Worm (Caenorhabditis elegans) whole organism, L4 larva: Measurements from ENCODE around the gene fbxa-183.

Experiments used
- D1046.2 ChIP-seq: fragments of 200-800 bp; sonication (Bioruptor generic); IDR thresholded peaks from 2 replicates; pipeline ENCODE4 v1.3.6; 2022; ENCODE audit warnings: missing genetic modification characterization, missing compliant biosample characterization
- F26F4.8 ChIP-seq: fragments of 200-800 bp; sonication (Bioruptor generic); conservative IDR thresholded peaks from 2 replicates; pipeline ENCODE4 v1.3.6; 2022; ENCODE audit warnings: missing genetic modification characterization, missing compliant biosample characterization
- R02D3.7 ChIP-seq: fragments of 150-350 bp; sonication (generic microtip); optimal IDR thresholded peaks from 3 replicates; lab custom pipeline; 2014; ENCODE audit warnings: missing biosample characterization, missing genetic modification characterization
- ZK546.5 ChIP-seq, 2 experiments: sonication (generic microtip); optimal IDR thresholded peaks; 2 replicates each; lab custom pipeline; 2017; ENCODE audit warnings: missing biosample characterization in 2 of 2, missing genetic modification characterization in 2 of 2
- aly-2 ChIP-seq: sonication (generic microtip); optimal IDR thresholded peaks from 2 replicates; lab custom pipeline; 2018; ENCODE audit warnings: missing biosample characterization, missing genetic modification characterization
- ama-1 ChIP-seq: fragments of 150-350 bp; optimal IDR thresholded peaks from 2 replicates; lab custom pipeline; 2014; ENCODE audit warnings: inconsistent platforms, mixed read lengths
- arid-1 ChIP-seq: fragments of 200-800 bp; sonication (Bioruptor generic); conservative IDR thresholded peaks from 2 replicates; pipeline ENCODE4 v1.3.6; 2022; ENCODE audit warnings: missing genetic modification reagents, missing genetic modification characterization, missing compliant biosample characterization
- ceh-20 ChIP-seq: fragments of 200-800 bp; sonication (Bioruptor generic); IDR thresholded peaks from 2 replicates; pipeline ENCODE4 v1.3.6; 2022; ENCODE audit warnings: missing genetic modification reagents, missing genetic modification characterization, missing compliant biosample characterization
- ceh-32 ChIP-seq: sonication (generic microtip); optimal IDR thresholded peaks from 2 replicates; lab custom pipeline; 2016; ENCODE audit warnings: mild to moderate bottlenecking, missing genetic modification characterization, missing compliant biosample characterization; ENCODE audit not compliant: poor library complexity
- ceh-62 ChIP-seq: sonication (generic microtip); optimal IDR thresholded peaks from 2 replicates; lab custom pipeline; 2017; ENCODE audit warnings: missing biosample characterization, missing genetic modification characterization
- daf-16 ChIP-seq, 3 experiments: sonication (generic microtip); optimal IDR thresholded peaks; 2 replicates each; lab custom pipeline; 2016 to 2017; ENCODE audit warnings: missing genetic modification characterization in 3 of 3, missing genetic modification reagents in 3 of 3, mild to moderate bottlenecking in 2 of 3, missing compliant biosample characterization in 2 of 3, missing biosample characterization in 1 of 3, moderate library complexity in 1 of 3
- daf-8 ChIP-seq: fragments of 200-800 bp; sonication (Bioruptor generic); IDR thresholded peaks from 2 replicates; pipeline ENCODE4 v1.3.6; 2022; ENCODE audit warnings: missing genetic modification characterization, missing compliant biosample characterization
- dmd-6 ChIP-seq: fragments of 200-800 bp; sonication (Bioruptor generic); IDR thresholded peaks from 2 replicates; pipeline ENCODE4 v1.3.6; 2022; ENCODE audit warnings: missing genetic modification reagents, missing genetic modification characterization, missing compliant biosample characterization
- dmd-8 ChIP-seq: fragments of 200-800 bp; sonication (Bioruptor generic); IDR thresholded peaks from 2 replicates; pipeline ENCODE4 v1.3.6; 2022; ENCODE audit warnings: missing genetic modification characterization, missing compliant biosample characterization
- duxl-1 ChIP-seq: sonication (generic microtip); optimal IDR thresholded peaks from 2 replicates; lab custom pipeline; 2016; ENCODE audit warnings: mild to moderate bottlenecking, missing genetic modification characterization, moderate library complexity, missing compliant biosample characterization; ENCODE audit not compliant: poor library complexity
- dve-1 ChIP-seq: sonication (generic microtip); optimal IDR thresholded peaks from 2 replicates; lab custom pipeline; 2017; ENCODE audit warnings: antibody characterized with exemption, mild to moderate bottlenecking, missing genetic modification characterization, missing compliant biosample characterization; ENCODE audit not compliant: insufficient read depth
- egl-43 ChIP-seq: fragments of 200-800 bp; sonication (Bioruptor generic); IDR thresholded peaks from 2 replicates; pipeline ENCODE4 v1.3.6; 2022; ENCODE audit warnings: missing genetic modification reagents, missing genetic modification characterization, missing compliant biosample characterization
- fkh-10 ChIP-seq: fragments of 150-350 bp; optimal IDR thresholded peaks from 2 replicates; lab custom pipeline; 2014; ENCODE audit warnings: missing biosample characterization, missing genetic modification reagents, missing genetic modification characterization
- fos-1 ChIP-seq: fragments of 150-350 bp; optimal IDR thresholded peaks from 2 replicates; lab custom pipeline; 2014; ENCODE audit warnings: missing biosample characterization, missing genetic modification characterization
- hif-1 ChIP-seq, 2 experiments: sonication (generic microtip); optimal IDR thresholded peaks; 2 replicates each; lab custom pipeline; 2016 to 2017; ENCODE audit warnings: missing compliant biosample characterization in 2 of 2, missing genetic modification characterization in 2 of 2, missing genetic modification reagents in 2 of 2, missing genotype in 2 of 2, mild to moderate bottlenecking in 1 of 2
- hlh-11 ChIP-seq: fragments of 200-800 bp; sonication (Bioruptor generic); optimal IDR thresholded peaks from 2 replicates; lab custom pipeline; 2018; ENCODE audit warnings: mild to moderate bottlenecking, missing genetic modification characterization, missing compliant biosample characterization
- hmg-1.1 ChIP-seq: fragments of 200-800 bp; sonication (Bioruptor generic); IDR thresholded peaks from 2 replicates; pipeline ENCODE4 v1.3.6; 2022; ENCODE audit warnings: missing genetic modification reagents, missing genetic modification characterization, missing compliant biosample characterization
- lim-7 ChIP-seq: fragments of 200-800 bp; sonication (Bioruptor generic); IDR thresholded peaks from 2 replicates; pipeline ENCODE4 v1.3.6; 2022; ENCODE audit warnings: missing genetic modification characterization, missing compliant biosample characterization
- lin-1 ChIP-seq: fragments of 200-800 bp; sonication (Bioruptor generic); IDR thresholded peaks from 2 replicates; pipeline ENCODE4 v1.3.6; 2022; ENCODE audit warnings: missing genetic modification reagents, missing genetic modification characterization, missing compliant biosample characterization
- lin-15B ChIP-seq: fragments of 150-350 bp; sonication (generic microtip); optimal IDR thresholded peaks from 3 replicates; lab custom pipeline; 2014; ENCODE audit warnings: missing biosample characterization, missing genetic modification characterization
- lin-29 ChIP-seq: fragments of 200-800 bp; sonication (Bioruptor generic); IDR thresholded peaks from 2 replicates; pipeline ENCODE4 v1.3.6; 2022; ENCODE audit warnings: missing genetic modification reagents, missing genetic modification characterization, missing compliant biosample characterization
- lin-38 ChIP-seq: fragments of 200-800 bp; sonication (Bioruptor generic); IDR thresholded peaks from 2 replicates; pipeline ENCODE4 v1.3.6; 2022; ENCODE audit warnings: missing genetic modification reagents, missing genetic modification characterization, missing compliant biosample characterization
- lin-39 ChIP-seq: fragments of 150-350 bp; optimal IDR thresholded peaks from 2 replicates; lab custom pipeline; 2014; ENCODE audit warnings: missing biosample characterization, missing genetic modification reagents, missing genetic modification characterization
- lir-3 ChIP-seq: sonication (generic microtip); optimal IDR thresholded peaks from 2 replicates; lab custom pipeline; 2016; ENCODE audit warnings: mild to moderate bottlenecking, missing genetic modification characterization, missing compliant biosample characterization
- mdt-29 ChIP-seq: fragments of 200-800 bp; sonication (Bioruptor generic); IDR thresholded peaks from 2 replicates; pipeline ENCODE4 v1.3.6; 2022; ENCODE audit warnings: missing genetic modification reagents, missing genetic modification characterization, missing compliant biosample characterization
- mep-1 ChIP-seq: fragments of 150-350 bp; sonication (generic microtip); optimal IDR thresholded peaks from 3 replicates; lab custom pipeline; 2014; ENCODE audit warnings: missing biosample characterization, missing genetic modification characterization
- mxl-2 ChIP-seq: fragments of 200-800 bp; sonication (Bioruptor generic); conservative IDR thresholded peaks from 2 replicates; pipeline ENCODE4 v1.3.6; 2022; ENCODE audit warnings: missing genetic modification reagents, missing genetic modification characterization, missing compliant biosample characterization
- nhr-10 ChIP-seq: fragments of 150-350 bp; optimal IDR thresholded peaks from 2 replicates; lab custom pipeline; 2014; ENCODE audit warnings: missing biosample characterization, missing genetic modification characterization
- nhr-102 ChIP-seq: sonication (generic microtip); optimal IDR thresholded peaks from 2 replicates; lab custom pipeline; 2016; ENCODE audit warnings: mild to moderate bottlenecking, missing genetic modification characterization, moderate library complexity, missing compliant biosample characterization
- nhr-11 ChIP-seq: fragments of 150-350 bp; optimal IDR thresholded peaks from 2 replicates; lab custom pipeline; 2014; ENCODE audit warnings: missing biosample characterization, missing genetic modification characterization
- nhr-237 ChIP-seq: sonication (generic microtip); optimal IDR thresholded peaks from 2 replicates; lab custom pipeline; 2017; ENCODE audit warnings: missing biosample characterization, missing genetic modification characterization
- nhr-28 ChIP-seq: fragments of 150-350 bp; optimal IDR thresholded peaks from 2 replicates; lab custom pipeline; 2014; ENCODE audit warnings: missing biosample characterization, missing genetic modification characterization
- nhr-41 ChIP-seq: fragments of 200-800 bp; sonication (Bioruptor generic); IDR thresholded peaks from 2 replicates; pipeline ENCODE4 v1.3.6; 2022; ENCODE audit warnings: missing genetic modification reagents, missing genetic modification characterization, missing compliant biosample characterization
- nhr-42 ChIP-seq: fragments of 200-800 bp; sonication (Bioruptor generic); IDR thresholded peaks from 2 replicates; pipeline ENCODE4 v1.3.6; 2022; ENCODE audit warnings: missing genetic modification characterization, missing compliant biosample characterization
- nhr-77 ChIP-seq: fragments of 150-350 bp; optimal IDR thresholded peaks from 2 replicates; lab custom pipeline; 2014; ENCODE audit warnings: missing biosample characterization, missing genetic modification characterization
- pha-4 ChIP-seq, 2 experiments: fragments of 150-350 bp in 1 of 2; fragments of 200-800 bp in 1 of 2; sonication (Bioruptor generic) in 1 of 2; IDR thresholded peaks in 1 of 2; optimal IDR thresholded peaks in 1 of 2; 2 replicates each; pipeline versions ENCODE4 v1.3.6 to Lab custom; 2014 to 2022; ENCODE audit warnings: missing genetic modification characterization in 2 of 2, missing genetic modification reagents in 2 of 2, missing biosample characterization in 1 of 2, missing compliant biosample characterization in 1 of 2
- saeg-2 ChIP-seq: fragments of 200-800 bp; sonication (Bioruptor generic); IDR thresholded peaks from 2 replicates; pipeline ENCODE4 v1.3.6; 2022; ENCODE audit warnings: missing genetic modification reagents, missing genetic modification characterization, missing compliant biosample characterization
- set-16 ChIP-seq: fragments of 200-800 bp; sonication (Bioruptor generic); IDR thresholded peaks from 2 replicates; pipeline ENCODE4 v1.3.6; 2022; ENCODE audit warnings: missing genetic modification reagents, missing genetic modification characterization, missing compliant biosample characterization
- tag-97 ChIP-seq: fragments of 200-800 bp; sonication (Bioruptor generic); IDR thresholded peaks from 2 replicates; pipeline ENCODE4 v1.3.6; 2022; ENCODE audit warnings: missing genetic modification characterization, missing compliant biosample characterization
- unc-130 ChIP-seq: sonication (generic microtip); optimal IDR thresholded peaks from 2 replicates; lab custom pipeline; 2016; ENCODE audit warnings: missing genetic modification reagents, missing genetic modification characterization, missing compliant biosample characterization
- unc-39 ChIP-seq: sonication (generic microtip); optimal IDR thresholded peaks from 2 replicates; lab custom pipeline; 2017; ENCODE audit warnings: missing biosample characterization, missing genetic modification characterization
- unc-62 ChIP-seq, 3 experiments: fragments of 150-350 bp in 1 of 3; sonication (generic microtip); optimal IDR thresholded peaks in 2 of 3; peaks in 1 of 3; 1 replicate in 1 of 3; 2 replicates in 2 of 3; lab custom pipeline; 2014 to 2017; ENCODE audit warnings: missing biosample characterization in 3 of 3, missing genetic modification characterization in 3 of 3, missing genetic modification reagents in 3 of 3, missing genotype in 1 of 3
- zag-1 ChIP-seq: fragments of 150-350 bp; optimal IDR thresholded peaks from 2 replicates; lab custom pipeline; 2014; ENCODE audit warnings: missing biosample characterization, missing genetic modification characterization
- ztf-11 ChIP-seq: fragments of 150-350 bp; optimal IDR thresholded peaks from 2 replicates; lab custom pipeline; 2014; ENCODE audit warnings: missing biosample characterization, missing genetic modification characterization

fbxa-183 gene

DNA sequence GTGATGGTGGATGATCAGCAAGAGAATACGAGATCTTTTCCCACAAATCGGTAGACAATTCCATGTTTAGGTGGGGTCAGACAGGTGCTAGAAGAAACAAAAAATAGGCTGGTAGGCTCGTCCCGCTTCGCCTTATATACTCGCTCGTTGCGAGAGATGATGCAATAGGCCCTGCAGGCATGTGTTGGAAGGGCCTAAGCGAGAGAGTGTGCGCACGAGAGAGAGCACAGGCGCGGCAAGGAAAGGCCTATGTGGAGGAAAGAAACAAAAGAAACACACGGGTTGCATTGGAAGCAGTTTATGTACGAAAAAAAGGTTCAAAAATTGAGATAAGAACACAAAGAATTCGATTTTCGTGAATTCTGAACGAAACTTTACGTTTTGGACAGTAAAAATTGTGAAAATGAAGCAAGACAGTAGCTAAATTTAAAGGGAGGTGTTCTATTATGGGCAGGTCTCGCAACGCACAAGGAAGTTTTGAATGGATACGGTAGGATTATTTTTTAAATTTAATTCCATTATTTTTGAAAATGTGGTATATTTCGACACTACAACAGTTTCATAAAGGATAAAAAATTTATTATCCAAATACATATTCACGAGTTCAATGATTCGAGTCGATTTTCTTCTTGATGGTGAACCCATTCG lies 1.8 kb downstream of the fbxa-183 start, which contains the start of gene F44E7.5 (continued):
- peak; percentile 12 for TF ChIP-seq unc-130
- TF ChIP-seq nhr-41 (GFP tag; lab: Robert Waterston, UW) = no peak
- peak; percentile 39; the same call in 1 of the 2 replicates for TF ChIP-seq lin-29 (GFP tag; lab: Robert Waterston, UW)
- peak; percentile 88 for TF ChIP-seq mep-1 (tag; lab: Kevin White, UChicago)
- no peak for TF ChIP-seq ama-1 (lab: Kevin White, UChicago)
- no peak for TF ChIP-seq mdt-29
- TF ChIP-seq hif-1 (tag; optimal IDR thresholded peaks at IDR 0.05; lab: Kevin White, UChicago) = peak in 1 of 2 experiments; percentile 12
- TF ChIP-seq pha-4 (GFP tag; IDR thresholded peaks at IDR 0.05; lab: Robert Waterston, UW) = no peak
- TF ChIP-seq pha-4 (tag; optimal IDR thresholded peaks at IDR 0.05; lab: Kevin White, UChicago) = no peak
- no peak for TF ChIP-seq fos-1 (tag; lab: Kevin White, UChicago)
- no peak for TF ChIP-seq lin-1 (GFP tag; lab: Robert Waterston, UW)
- TF ChIP-seq daf-16 (GFP tag; optimal IDR thresholded peaks at IDR 0.05; lab: Kevin White, UChicago) = no peak
- TF ChIP-seq daf-16 (tag; optimal IDR thresholded peaks at IDR 0.05; lab: Kevin White, UChicago) = peak; percentile 77
- TF ChIP-seq nhr-77 (tag; lab: Kevin White, UChicago) = peak; percentile 35
- no peak for TF ChIP-seq ztf-11 (tag; lab: Kevin White, UChicago)
- no peak for TF ChIP-seq dmd-8 (GFP tag; lab: Robert Waterston, UW)
- no peak; the same call in none of the 2 replicates for TF ChIP-seq lin-38 (GFP tag; lab: Robert Waterston, UW)
- TF ChIP-seq dve-1 (tag; lab: Kevin White, UChicago) = peak; percentile 95
- TF ChIP-seq saeg-2 = no peak
- no peak for TF ChIP-seq nhr-42 (GFP tag; lab: Robert Waterston, UW)
- 0 out of 2 replicates have a peak, but pooled peaks have one; percentile 57 for TF ChIP-seq mxl-2 (GFP tag; lab: Robert Waterston, UW)
- peak; percentile 65 for TF ChIP-seq dmd-6 (GFP tag; lab: Robert Waterston, UW)
- no peak for TF ChIP-seq aly-2 (tag; lab: Kevin White, UChicago)
- TF ChIP-seq nhr-28 (tag; lab: Kevin White, UChicago) = peak; percentile 80
- TF ChIP-seq ceh-32 (tag; lab: Kevin White, UChicago) = no peak
- no peak for TF ChIP-seq lir-3
- no peak for TF ChIP-seq ZK546.5 (tag; optimal IDR thresholded peaks at IDR 0.05; lab: Kevin White, UChicago)
- TF ChIP-seq R02D3.7 (tag; lab: Kevin White, UChicago) = no peak
- no peak for TF ChIP-seq nhr-237 (tag; lab: Kevin White, UChicago)
- TF ChIP-seq ceh-62 (tag; lab: Kevin White, UChicago) = no peak
- TF ChIP-seq unc-39 (tag; lab: Kevin White, UChicago) = no peak
- no peak for TF ChIP-seq D1046.2
- no peak for TF ChIP-seq duxl-1 (tag; lab: Kevin White, UChicago)
- no peak for TF ChIP-seq tag-97 (GFP tag; lab: Robert Waterston, UW)
- no peak for TF ChIP-seq lim-7 (GFP tag; lab: Robert Waterston, UW)
- TF ChIP-seq zag-1 (tag; lab: Kevin White, UChicago) = no peak
- no peak for TF ChIP-seq lin-15B (tag; lab: Kevin White, UChicago)
- TF ChIP-seq nhr-10 (tag; lab: Kevin White, UChicago) = no peak
- no peak for TF ChIP-seq daf-8 (GFP tag; lab: Robert Waterston, UW)
- TF ChIP-seq set-16 = no peak
- no peak for TF ChIP-seq lin-39 (tag; lab: Kevin White, UChicago)
- peak in 1 of 2 experiments; percentile 23 for TF ChIP-seq unc-62 (GFP tag; optimal IDR thresholded peaks at IDR 0.05 in 1 of 2; lab: Kevin White, UChicago)
- no peak for TF ChIP-seq unc-62 (tag; optimal IDR thresholded peaks at IDR 0.05; lab: Kevin White, UChicago)
- TF ChIP-seq hmg-1.1 (GFP tag; lab: Robert Waterston, UW) = peak; percentile 47
- no peak for TF ChIP-seq F26F4.8 (GFP tag; lab: Robert Waterston, UW)
- peak; percentile 90 for TF ChIP-seq hlh-11 (tag; lab: Kevin White, UChicago)
- TF ChIP-seq nhr-102 = peak; percentile 43
- 0 out of 2 replicates have a peak, but pooled peaks have one; percentile 45 for TF ChIP-seq ceh-20 (GFP tag; lab: Robert Waterston, UW)
- 0 out of 2 replicates have a peak, but pooled peaks have one; percentile 57 for TF ChIP-seq egl-43
- no peak; the same call in 1 of the 2 replicates for TF ChIP-seq arid-1 (GFP tag; lab: Robert Waterston, UW)
- TF ChIP-seq nhr-11 = no peak
- TF ChIP-seq fkh-10 (GFP tag; lab: Kevin White, UChicago) = no peak
